Fruit fly (Drosophila melanogaster) whole organism, prepupa: Measurements from ENCODE around the gene Spn88Eb.

ENCODE experiments used
- Blimp-1 ChIP-seq: fragments of 200-800 bp; sonication (Bioruptor generic); optimal IDR thresholded peaks from 3 replicates; lab custom pipeline; 2017; ENCODE audit warnings: missing biosample characterization, missing genetic modification characterization, mild to moderate bottlenecking, moderate library complexity, missing genetic modification reagents
- CG10631 ChIP-seq: fragments of 200-800 bp; sonication (Bioruptor generic); optimal IDR thresholded peaks from 2 replicates; lab custom pipeline; 2016; ENCODE audit warnings: missing biosample characterization, missing genetic modification characterization
- CG10669 ChIP-seq: fragments of 200-800 bp; sonication (Bioruptor generic); optimal IDR thresholded peaks from 3 replicates; lab custom pipeline; 2018; ENCODE audit warnings: missing biosample characterization, mild to moderate bottlenecking, missing genetic modification characterization, moderate library complexity
- CG11294 ChIP-seq: fragments of 200-800 bp; sonication (Bioruptor generic); IDR thresholded peaks from 2 replicates; pipeline ENCODE4 v1.3.6; 2022; ENCODE audit warnings: missing biosample characterization, missing genetic modification characterization
- CG11762 ChIP-seq: fragments of 200-800 bp; sonication (Bioruptor generic); optimal IDR thresholded peaks from 3 replicates; lab custom pipeline; 2016; ENCODE audit warnings: missing biosample characterization, missing genetic modification characterization; ENCODE audit not compliant: insufficient read depth
- CG11902 ChIP-seq: fragments of 200-800 bp; sonication (Bioruptor generic); optimal IDR thresholded peaks from 3 replicates; lab custom pipeline; 2016; ENCODE audit warnings: missing biosample characterization, missing genetic modification characterization
- CG15336 ChIP-seq: fragments of 200-800 bp; sonication (Bioruptor generic); IDR thresholded peaks from 2 replicates; pipeline ENCODE4 v1.3.6; 2022; ENCODE audit warnings: missing biosample characterization, missing genetic modification characterization
- CG1621 ChIP-seq: fragments of 200-800 bp; sonication (Bioruptor generic); optimal IDR thresholded peaks from 3 replicates; lab custom pipeline; 2018; ENCODE audit warnings: missing biosample characterization, mild to moderate bottlenecking, missing genetic modification characterization
- CG16779 ChIP-seq: fragments of 200-800 bp; sonication (Bioruptor generic); optimal IDR thresholded peaks from 3 replicates; lab custom pipeline; 2017; ENCODE audit warnings: missing biosample characterization, mild to moderate bottlenecking, missing genetic modification characterization
- CG3032 ChIP-seq: fragments of 200-800 bp; optimal IDR thresholded peaks from 2 replicates; lab custom pipeline; 2019; ENCODE audit warnings: missing biosample characterization, mild to moderate bottlenecking, missing genetic modification characterization, moderate library complexity
- CG31627 ChIP-seq: fragments of 200-800 bp; sonication (Bioruptor generic); optimal IDR thresholded peaks from 3 replicates; lab custom pipeline; 2016; ENCODE audit warnings: missing biosample characterization, missing genetic modification characterization
- CG32006 ChIP-seq: fragments of 200-800 bp; sonication (Bioruptor generic); optimal IDR thresholded peaks from 3 replicates; lab custom pipeline; 2017; ENCODE audit warnings: missing biosample characterization, mild to moderate bottlenecking, missing genetic modification characterization
- CG3919 ChIP-seq: fragments of 200-800 bp; sonication (Bioruptor generic); optimal IDR thresholded peaks from 3 replicates; lab custom pipeline; 2016; ENCODE audit warnings: missing biosample characterization, missing genetic modification characterization
- CG4318 ChIP-seq: fragments of 200-800 bp; sonication (Bioruptor generic); optimal IDR thresholded peaks from 3 replicates; lab custom pipeline; 2017; ENCODE audit warnings: missing biosample characterization, mild to moderate bottlenecking, missing genetic modification characterization
- CG6276 ChIP-seq: fragments of 200-800 bp; sonication (Bioruptor generic); optimal IDR thresholded peaks from 2 replicates; lab custom pipeline; 2017; ENCODE audit warnings: missing biosample characterization, mild to moderate bottlenecking, missing genetic modification characterization
- CG6792 ChIP-seq: fragments of 200-800 bp; sonication (Bioruptor generic); optimal IDR thresholded peaks from 3 replicates; lab custom pipeline; 2016; ENCODE audit warnings: missing biosample characterization, missing genetic modification characterization
- CG6854 ChIP-seq: fragments of 200-800 bp; sonication (Bioruptor generic); optimal IDR thresholded peaks from 2 replicates; lab custom pipeline; 2017; ENCODE audit warnings: missing biosample characterization, mild to moderate bottlenecking, missing genetic modification characterization
- CG7368 ChIP-seq: fragments of 200-800 bp; sonication (Bioruptor generic); optimal IDR thresholded peaks from 3 replicates; lab custom pipeline; 2016; ENCODE audit warnings: missing biosample characterization, missing genetic modification characterization
- CG8119 ChIP-seq: fragments of 200-800 bp; sonication (Bioruptor generic); IDR thresholded peaks from 3 replicates; pipeline ENCODE4 v1.3.6; 2022; ENCODE audit warnings: missing biosample characterization, missing genetic modification characterization
- CG8319 ChIP-seq: fragments of 200-800 bp; sonication (Bioruptor generic); optimal IDR thresholded peaks from 3 replicates; lab custom pipeline; 2016; ENCODE audit warnings: missing biosample characterization, missing genetic modification characterization
- Eip78C ChIP-seq: fragments of 200-800 bp; sonication (Bioruptor generic); peaks from one replicate; lab custom pipeline; 2016; ENCODE audit warnings: missing biosample characterization, missing genetic modification characterization
- Eip93F ChIP-seq: fragments of 200-800 bp; sonication (Bioruptor generic); optimal IDR thresholded peaks from 2 replicates; lab custom pipeline; 2016; ENCODE audit warnings: missing biosample characterization, mild to moderate bottlenecking, missing genetic modification characterization
- Ets96B ChIP-seq: fragments of 200-800 bp; optimal IDR thresholded peaks from 2 replicates; lab custom pipeline; 2019; ENCODE audit warnings: missing biosample characterization, mild to moderate bottlenecking, missing genetic modification characterization, moderate library complexity
- Gug ChIP-seq: fragments of 200-800 bp; sonication (Bioruptor generic); IDR thresholded peaks from 2 replicates; pipeline ENCODE4 v1.3.6; 2022; ENCODE audit warnings: missing biosample characterization, missing genetic modification characterization
- Hr4 ChIP-seq: fragments of 200-800 bp; sonication (Bioruptor generic); optimal IDR thresholded peaks from 3 replicates; lab custom pipeline; 2016; ENCODE audit warnings: missing biosample characterization, missing genetic modification characterization
- Lpt ChIP-seq: fragments of 200-800 bp; sonication (Bioruptor generic); optimal IDR thresholded peaks from 3 replicates; lab custom pipeline; 2016; ENCODE audit warnings: missing biosample characterization, missing genetic modification characterization
- Met ChIP-seq: fragments of 200-800 bp; sonication (Bioruptor generic); optimal IDR thresholded peaks from 3 replicates; lab custom pipeline; 2016; ENCODE audit warnings: missing biosample characterization, missing genetic modification characterization
- OdsH ChIP-seq: fragments of 200-800 bp; sonication (Bioruptor generic); optimal IDR thresholded peaks from 3 replicates; lab custom pipeline; 2016; ENCODE audit warnings: missing biosample characterization, missing genetic modification characterization
- Sox102F ChIP-seq: fragments of 200-800 bp; sonication (Bioruptor generic); optimal IDR thresholded peaks from 2 replicates; lab custom pipeline; 2016; ENCODE audit warnings: missing biosample characterization, mild to moderate bottlenecking, missing genetic modification characterization
- Sox14 ChIP-seq: fragments of 200-800 bp; sonication (Bioruptor generic); optimal IDR thresholded peaks from 3 replicates; lab custom pipeline; 2016; ENCODE audit warnings: missing biosample characterization, missing genetic modification characterization
- Sox15 ChIP-seq: fragments of 200-800 bp; sonication (Bioruptor generic); optimal IDR thresholded peaks from 3 replicates; lab custom pipeline; 2016; ENCODE audit warnings: missing biosample characterization, missing genetic modification characterization
- achi ChIP-seq: fragments of 200-800 bp; sonication (Bioruptor generic); optimal IDR thresholded peaks from 3 replicates; lab custom pipeline; 2016; ENCODE audit warnings: missing biosample characterization, missing genetic modification characterization
- acj6 ChIP-seq: fragments of 200-800 bp; sonication (Bioruptor generic); optimal IDR thresholded peaks from 3 replicates; lab custom pipeline; 2016; ENCODE audit warnings: missing biosample characterization, missing genetic modification characterization
- cyc ChIP-seq: fragments of 200-800 bp; sonication (Bioruptor generic); optimal IDR thresholded peaks from 3 replicates; lab custom pipeline; 2016; ENCODE audit warnings: missing biosample characterization, missing genetic modification characterization
- dac ChIP-seq: fragments of 200-800 bp; sonication (Bioruptor generic); optimal IDR thresholded peaks from 2 replicates; lab custom pipeline; 2017; ENCODE audit warnings: missing biosample characterization, mild to moderate bottlenecking, missing genetic modification characterization
- dsx ChIP-seq: fragments of 200-800 bp; optimal IDR thresholded peaks from 3 replicates; lab custom pipeline; 2019; ENCODE audit warnings: missing biosample characterization, mild to moderate bottlenecking, missing genetic modification characterization, moderate library complexity; ENCODE audit not compliant: poor library complexity, severe bottlenecking
- eg ChIP-seq: fragments of 200-800 bp; sonication (Bioruptor generic); IDR thresholded peaks from 3 replicates; pipeline ENCODE4 v1.3.6; 2022; ENCODE audit warnings: missing biosample characterization, missing genetic modification characterization
- esn ChIP-seq: fragments of 200-800 bp; sonication (Bioruptor generic); optimal IDR thresholded peaks from 2 replicates; lab custom pipeline; 2016; ENCODE audit warnings: missing biosample characterization, mild to moderate bottlenecking, missing genetic modification characterization, moderate library complexity
- fd85E ChIP-seq: fragments of 200-800 bp; sonication (Bioruptor generic); optimal IDR thresholded peaks from 3 replicates; lab custom pipeline; 2016; ENCODE audit warnings: missing biosample characterization, missing genetic modification characterization
- fkh ChIP-seq: fragments of 200-800 bp; sonication (Bioruptor generic); optimal IDR thresholded peaks from 3 replicates; lab custom pipeline; 2017; ENCODE audit warnings: missing biosample characterization, mild to moderate bottlenecking, missing genetic modification characterization, moderate library complexity
- lz ChIP-seq: fragments of 200-800 bp; sonication (Bioruptor generic); optimal IDR thresholded peaks from 3 replicates; lab custom pipeline; 2016; ENCODE audit warnings: missing biosample characterization, missing genetic modification characterization
- net ChIP-seq: fragments of 200-800 bp; sonication (Bioruptor generic); optimal IDR thresholded peaks from 3 replicates; lab custom pipeline; 2016; ENCODE audit warnings: missing biosample characterization, missing genetic modification characterization
- pdm3 ChIP-seq: fragments of 200-800 bp; sonication (Bioruptor generic); optimal IDR thresholded peaks from 3 replicates; lab custom pipeline; 2016; ENCODE audit warnings: missing biosample characterization, missing genetic modification characterization
- salr ChIP-seq, 2 experiments: fragments of 200-800 bp; sonication (Bioruptor generic); optimal IDR thresholded peaks; 3 replicates each; lab custom pipeline; 2016 to 2018; ENCODE audit warnings: missing biosample characterization in 2 of 2, missing genetic modification characterization in 2 of 2, mild to moderate bottlenecking in 1 of 2
- ss ChIP-seq, 2 experiments: fragments of 200-800 bp; sonication (Bioruptor generic); optimal IDR thresholded peaks; 2 replicates in 1 of 2; 3 replicates in 1 of 2; lab custom pipeline; 2017 to 2018; ENCODE audit warnings: mild to moderate bottlenecking in 2 of 2, missing biosample characterization in 2 of 2, missing genetic modification characterization in 2 of 2, moderate library complexity in 1 of 2
- svp ChIP-seq: fragments of 200-800 bp; sonication (Bioruptor generic); peaks from one replicate; lab custom pipeline; 2016; ENCODE audit warnings: missing biosample characterization, missing genetic modification characterization
- vri ChIP-seq: fragments of 200-800 bp; sonication (Bioruptor generic); optimal IDR thresholded peaks from 3 replicates; lab custom pipeline; 2016; ENCODE audit warnings: missing biosample characterization, mild to moderate bottlenecking, missing genetic modification characterization

Gene Spn88Eb

DNA sequence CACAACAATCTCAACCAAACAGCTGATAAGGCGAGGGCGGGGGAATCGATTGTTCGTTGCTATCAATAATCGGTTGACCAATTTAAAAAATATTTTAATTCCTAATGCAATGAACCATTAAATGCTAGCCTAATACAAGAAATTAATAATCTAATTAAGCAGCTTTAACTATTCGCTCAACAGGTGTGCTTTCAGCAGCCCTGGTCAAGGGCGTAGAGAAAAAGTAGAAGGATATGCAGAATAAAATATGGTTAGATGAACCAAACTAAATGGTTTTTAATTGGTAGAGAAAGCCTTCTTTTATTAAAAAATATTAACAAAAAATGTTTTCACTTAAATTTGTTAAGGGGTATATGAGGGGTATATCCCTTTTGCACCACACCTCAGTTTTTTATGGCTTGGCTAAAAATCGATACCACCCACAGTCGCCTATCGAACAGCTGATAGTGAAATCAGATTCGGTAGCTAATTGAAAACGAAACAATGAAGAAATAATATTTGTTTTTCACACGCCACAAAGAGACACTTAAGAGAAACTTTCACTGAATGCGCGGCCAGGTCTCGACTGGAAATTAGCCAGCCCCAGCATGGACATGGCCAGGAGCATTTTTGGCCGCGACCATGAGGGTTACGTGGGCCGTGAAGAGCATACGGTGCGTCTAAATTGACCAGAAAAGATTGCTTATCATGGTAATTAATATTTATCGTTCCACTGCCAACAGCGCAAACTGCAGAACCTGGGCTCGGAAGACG, 10.4 kb upstream of the Spn88Eb start, which contains the start of the genes SIDL and CG12241 (continued):
- TF ChIP-seq Ets96B (tag; lab: Kevin White, UChicago) (peak; percentile 94), Sox14 (GFP tag; lab: Kevin White, UChicago) (peak; percentile 78), vri (GFP tag; lab: Kevin White, UChicago) (no peak), esn (peak; percentile 88), eg (peak; percentile 99), ss (GFP tag; optimal IDR thresholded peaks at IDR 0.05; lab: Kevin White, UChicago) (no peak), CG32006 (GFP tag; lab: Kevin White, UChicago) (no peak), salr (GFP tag; optimal IDR thresholded peaks at IDR 0.05; lab: Kevin White, UChicago) (no peak), dsx (peak; percentile 88), CG10631 (GFP tag; lab: Kevin White, UChicago) (peak; percentile 89), Met (GFP tag; lab: Kevin White, UChicago) (no peak)

DNA sequence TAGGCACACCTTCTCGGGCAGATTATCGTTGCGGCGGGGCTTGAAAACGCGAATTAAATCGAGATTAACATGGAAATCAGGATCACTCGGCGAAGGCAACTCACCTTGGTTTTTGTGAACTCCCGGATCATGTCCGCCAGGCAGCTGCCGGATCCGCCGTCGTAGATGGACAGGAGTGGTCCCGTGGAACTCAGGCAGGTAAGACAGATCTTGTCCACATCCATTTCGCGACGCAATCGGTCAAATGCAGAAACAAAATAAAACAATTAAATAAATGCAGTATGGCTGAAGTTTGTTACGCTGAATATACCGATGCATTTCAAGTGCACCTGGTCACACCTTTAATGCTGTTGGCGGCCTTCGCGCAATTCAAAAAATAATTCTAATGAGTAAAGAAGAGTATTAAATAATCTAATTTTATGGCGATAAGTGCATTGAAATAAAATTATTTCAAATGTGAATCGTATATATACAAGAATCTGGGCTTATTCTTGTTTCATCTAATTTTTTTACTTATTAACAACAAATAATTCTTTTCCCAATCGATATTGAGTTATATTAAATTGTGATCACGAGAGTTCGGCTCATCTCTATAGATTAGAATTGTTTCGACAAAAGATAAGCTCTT, 4.9 kb upstream of the Spn88Eb start, which contains the start of the genes CG6654 and CG4210:
Gene CG6654, minus strand, starts transcription at position 297 of the 628 bp plus-strand sequence.
Gene CG4210, plus strand, starts transcription at position 613 of the 628 bp plus-strand sequence.
- no peak for TF ChIP-seq CG10669 (GFP tag; lab: Kevin White, UChicago)
- TF ChIP-seq svp: no peak
- no peak for TF ChIP-seq Lpt (GFP tag; lab: Kevin White, UChicago)
- no peak for TF ChIP-seq CG7368 (GFP tag; lab: Kevin White, UChicago)
- no peak for TF ChIP-seq acj6
- no peak for TF ChIP-seq fd85E (GFP tag; lab: Kevin White, UChicago)
- no peak for TF ChIP-seq ss (GFP tag; optimal IDR thresholded peaks at IDR 0.05; lab: Kevin White, UChicago)
- no peak for TF ChIP-seq dsx
- TF ChIP-seq CG31627: peak; percentile 8
- no peak for TF ChIP-seq Hr4
- peak; percentile 35 for TF ChIP-seq esn
- TF ChIP-seq CG8119 (GFP tag; lab: Robert Waterston, UW): no peak
- TF ChIP-seq CG6276: no peak
- TF ChIP-seq Sox15: no peak
- TF ChIP-seq CG4318: no peak
- TF ChIP-seq Sox102F (GFP tag; lab: Kevin White, UChicago): no peak
- TF ChIP-seq dac (GFP tag; lab: Kevin White, UChicago): no peak
- TF ChIP-seq Eip78C (GFP tag; lab: Kevin White, UChicago): no peak
- TF ChIP-seq net (GFP tag; lab: Kevin White, UChicago): no peak
- no peak for TF ChIP-seq CG11294 (GFP tag; lab: Robert Waterston, UW)
- no peak for TF ChIP-seq CG1621 (tag; lab: Kevin White, UChicago)
- no peak for TF ChIP-seq Gug (GFP tag; lab: Robert Waterston, UW)
- TF ChIP-seq lz (GFP tag; lab: Kevin White, UChicago): no peak
- TF ChIP-seq CG6792 (GFP tag; lab: Kevin White, UChicago): no peak
- no peak for TF ChIP-seq CG11902
- TF ChIP-seq pdm3 (GFP tag; lab: Kevin White, UChicago): no peak
- TF ChIP-seq CG3032 (tag; lab: Kevin White, UChicago): peak; percentile 4
- TF ChIP-seq CG6854 (GFP tag; lab: Kevin White, UChicago): no peak
- no peak for TF ChIP-seq CG15336
- TF ChIP-seq CG16779 (tag; lab: Kevin White, UChicago): no peak
- no peak for TF ChIP-seq OdsH (GFP tag; lab: Kevin White, UChicago)
- no peak for TF ChIP-seq vri (GFP tag; lab: Kevin White, UChicago)
- no peak for TF ChIP-seq Eip93F
- no peak for TF ChIP-seq CG32006 (GFP tag; lab: Kevin White, UChicago)
- no peak for TF ChIP-seq Ets96B (tag; lab: Kevin White, UChicago)
- no peak for TF ChIP-seq Blimp-1 (GFP tag; lab: Kevin White, UChicago)
- peak; percentile 30 for TF ChIP-seq cyc (GFP tag; lab: Kevin White, UChicago)
- no peak for TF ChIP-seq CG8319 (GFP tag; lab: Kevin White, UChicago)
- no peak for TF ChIP-seq fkh (GFP tag; lab: Kevin White, UChicago)
- TF ChIP-seq CG3919: no peak
- TF ChIP-seq achi (GFP tag; lab: Kevin White, UChicago): no peak
- no peak for TF ChIP-seq CG11762 (GFP tag; lab: Kevin White, UChicago)
- TF ChIP-seq Sox14 (GFP tag; lab: Kevin White, UChicago): peak; percentile 33
